Worm (Caenorhabditis elegans) whole organism, L2 larva: ENCODE data around the gene acs-3.

Experiments used
- elt-1 ChIP-seq: fragments of 150-350 bp; optimal IDR thresholded peaks from 2 replicates; lab custom pipeline; 2014; ENCODE audit warnings: missing biosample characterization, missing genetic modification characterization
- elt-3 ChIP-seq: sonication (generic microtip); optimal IDR thresholded peaks from 2 replicates; lab custom pipeline; 2017; ENCODE audit warnings: missing biosample characterization, missing genetic modification characterization
- unc-55 ChIP-seq: fragments of 150-350 bp; sonication (generic microtip); optimal IDR thresholded peaks from 3 replicates; lab custom pipeline; 2014; ENCODE audit warnings: missing biosample characterization, missing genetic modification reagents, missing genetic modification characterization

ce11 chrV:1975049-1975448, 5.7 kb downstream of the acs-3 start, which contains the start of gene fbxa-201:
- TF ChIP-seq elt-1 (tag; lab: Kevin White, UChicago) (no peak), elt-3 (tag; lab: Kevin White, UChicago) (no peak), unc-55 (GFP tag; lab: Kevin White, UChicago) (no peak)
